Worm (Caenorhabditis elegans) whole organism, midembryonic: Measurements from ENCODE around the gene cpg-1.
A peak's percentile ranks its signal among the peaks of the same experiment; 100 is the strongest.

Experiments
- T22C8.4 ChIP-seq: fragments of 200-800 bp; sonication (Bioruptor generic); IDR thresholded peaks from 2 replicates; pipeline ENCODE4 v1.3.6; 2022; ENCODE audit warnings: missing genetic modification characterization, missing compliant biosample characterization
- cog-1 ChIP-seq: sonication (generic microtip); optimal IDR thresholded peaks from 2 replicates; lab custom pipeline; 2016; ENCODE audit warnings: missing genetic modification characterization, missing compliant biosample characterization
- flt-1 ChIP-seq: fragments of 200-800 bp; sonication (Bioruptor generic); IDR thresholded peaks from 2 replicates; pipeline ENCODE4 v1.3.6; 2022; ENCODE audit warnings: missing genetic modification characterization, missing compliant biosample characterization
- klf-2 ChIP-seq: fragments of 200-800 bp; sonication (Bioruptor generic); conservative IDR thresholded peaks from 2 replicates; pipeline ENCODE4 v1.3.6; 2022; ENCODE audit warnings: missing genetic modification reagents, missing genetic modification characterization, missing compliant biosample characterization
- med-1 ChIP-seq: sonication (generic microtip); optimal IDR thresholded peaks from 2 replicates; lab custom pipeline; 2017; ENCODE audit warnings: missing genetic modification characterization, mild to moderate bottlenecking, missing compliant biosample characterization, antibody characterized with exemption, missing genetic modification reagents; ENCODE audit not compliant: insufficient read depth
- ref-1 ChIP-seq: fragments of 200-800 bp; sonication (Bioruptor generic); conservative IDR thresholded peaks from 2 replicates; pipeline ENCODE4 v1.3.6; 2022; ENCODE audit warnings: missing genetic modification reagents, missing genetic modification characterization, missing compliant biosample characterization
- tab-1 ChIP-seq: fragments of 200-800 bp; sonication (Bioruptor generic); IDR thresholded peaks from 2 replicates; pipeline ENCODE4 v1.3.6; 2022; ENCODE audit warnings: missing genetic modification characterization, missing compliant biosample characterization
- ztf-23 ChIP-seq: fragments of 200-800 bp; sonication (Bioruptor generic); IDR thresholded peaks from 2 replicates; pipeline ENCODE4 v1.3.6; 2022; ENCODE audit warnings: missing genetic modification reagents, missing genetic modification characterization, missing compliant biosample characterization
- ztf-29 ChIP-seq: fragments of 200-800 bp; sonication (Bioruptor generic); IDR thresholded peaks from 2 replicates; pipeline ENCODE4 v1.3.6; 2022; ENCODE audit warnings: missing genetic modification reagents, missing genetic modification characterization, missing compliant biosample characterization

cpg-1 gene

ce11 chrIII:4493008-4493777, 4.0 kb downstream of the cpg-1 start:
- TF ChIP-seq flt-1 (no peak), ref-1 (no peak), ztf-23 (GFP tag; lab: Robert Waterston, UW) (no peak), cog-1 (tag; lab: Kevin White, UChicago) (no peak), tab-1 (no peak), T22C8.4 (GFP tag; lab: Robert Waterston, UW) (no peak), klf-2 (GFP tag; lab: Robert Waterston, UW) (no peak), ztf-29 (GFP tag; lab: Robert Waterston, UW) (no peak), med-1 (GFP tag; lab: Kevin White, UChicago) (no peak)

- no peak for TF ChIP-seq med-1 (GFP tag; lab: Kevin White, UChicago)
- TF ChIP-seq T22C8.4 (GFP tag; lab: Robert Waterston, UW): no peak
- TF ChIP-seq tab-1: no peak
- TF ChIP-seq klf-2 (GFP tag; lab: Robert Waterston, UW): no peak
- TF ChIP-seq ztf-29 (GFP tag; lab: Robert Waterston, UW): no peak
- no peak for TF ChIP-seq flt-1
- no peak for TF ChIP-seq ztf-23 (GFP tag; lab: Robert Waterston, UW)
These were observed 5.4 kb downstream of the cpg-1 start for ce11 chrIII:4494541-4495010.

ce11 chrIII:4495250-4495649, 6.1 kb downstream of the cpg-1 start:
- TF ChIP-seq ref-1: no peak
- TF ChIP-seq T22C8.4 (GFP tag; lab: Robert Waterston, UW): no peak
- no peak for TF ChIP-seq flt-1
- TF ChIP-seq cog-1 (tag; lab: Kevin White, UChicago): no peak
- TF ChIP-seq ztf-23 (GFP tag; lab: Robert Waterston, UW): no peak
- TF ChIP-seq med-1 (GFP tag; lab: Kevin White, UChicago): no peak
- TF ChIP-seq ztf-29 (GFP tag; lab: Robert Waterston, UW): no peak
- no peak for TF ChIP-seq klf-2 (GFP tag; lab: Robert Waterston, UW)
- no peak for TF ChIP-seq tab-1

ce11 chrIII:4495685-4496084, 6.5 kb downstream of the cpg-1 start:
- TF ChIP-seq tab-1: no peak
- TF ChIP-seq ztf-29 (GFP tag; lab: Robert Waterston, UW): no peak
- TF ChIP-seq med-1 (GFP tag; lab: Kevin White, UChicago): no peak
- TF ChIP-seq T22C8.4 (GFP tag; lab: Robert Waterston, UW): no peak
- no peak for TF ChIP-seq klf-2 (GFP tag; lab: Robert Waterston, UW)
- no peak for TF ChIP-seq ztf-23 (GFP tag; lab: Robert Waterston, UW)
- no peak for TF ChIP-seq cog-1 (tag; lab: Kevin White, UChicago)
- TF ChIP-seq flt-1: no peak
- no peak for TF ChIP-seq ref-1

DNA sequence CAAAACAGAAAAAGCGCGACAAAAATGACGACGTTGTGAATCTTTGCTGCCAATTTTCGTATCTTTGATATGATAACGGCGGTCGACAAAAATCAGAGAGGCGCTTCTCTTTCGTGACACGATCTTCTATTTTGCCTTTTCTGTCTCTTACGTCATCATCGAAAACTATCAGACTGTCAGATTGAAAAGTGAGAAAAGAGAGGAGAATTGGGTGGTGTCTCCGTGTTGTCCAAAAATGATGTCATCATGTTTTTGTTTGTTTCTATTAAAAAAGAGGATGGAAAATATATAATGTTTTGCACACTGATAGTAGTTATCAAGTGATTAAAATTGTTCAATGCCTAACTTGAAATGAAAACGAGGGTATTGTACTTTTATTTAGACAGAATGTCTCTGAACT, 6.9 kb downstream of the cpg-1 start:
- TF ChIP-seq T22C8.4 (GFP tag; lab: Robert Waterston, UW) (no peak), med-1 (GFP tag; lab: Kevin White, UChicago) (no peak), flt-1 (no peak), ref-1 (no peak)

DNA sequence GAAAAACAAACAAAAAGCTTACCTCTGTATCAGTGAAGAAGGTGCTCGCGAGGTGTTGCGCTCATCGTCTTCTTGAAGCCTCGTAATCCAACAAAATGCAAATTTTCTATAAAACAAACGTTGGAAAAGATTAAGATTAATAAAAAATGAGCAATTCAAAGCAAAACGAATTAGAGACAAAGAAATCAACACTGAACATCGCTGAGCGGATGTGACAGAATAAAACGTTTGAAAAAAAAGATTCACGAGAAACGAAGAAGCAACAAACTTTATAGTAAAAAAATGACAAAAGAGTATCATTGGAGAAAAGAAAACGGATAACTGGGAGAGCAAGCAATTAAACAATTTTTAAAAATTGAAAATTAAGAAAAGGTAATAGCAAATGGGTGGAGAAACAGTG, 9.8 kb downstream of the cpg-1 start, which contains the start of the genes C07G2.5 and atf-7:
C07G2.5 (minus strand) TSS at position 101 of the 400 bp plus-strand sequence.
atf-7 (minus strand) TSS at position 108 of the 400 bp plus-strand sequence.
- TF ChIP-seq ztf-29 (GFP tag; lab: Robert Waterston, UW) (no peak), med-1 (GFP tag; lab: Kevin White, UChicago) (no peak), ztf-23 (GFP tag; lab: Robert Waterston, UW) (no peak)

DNA sequence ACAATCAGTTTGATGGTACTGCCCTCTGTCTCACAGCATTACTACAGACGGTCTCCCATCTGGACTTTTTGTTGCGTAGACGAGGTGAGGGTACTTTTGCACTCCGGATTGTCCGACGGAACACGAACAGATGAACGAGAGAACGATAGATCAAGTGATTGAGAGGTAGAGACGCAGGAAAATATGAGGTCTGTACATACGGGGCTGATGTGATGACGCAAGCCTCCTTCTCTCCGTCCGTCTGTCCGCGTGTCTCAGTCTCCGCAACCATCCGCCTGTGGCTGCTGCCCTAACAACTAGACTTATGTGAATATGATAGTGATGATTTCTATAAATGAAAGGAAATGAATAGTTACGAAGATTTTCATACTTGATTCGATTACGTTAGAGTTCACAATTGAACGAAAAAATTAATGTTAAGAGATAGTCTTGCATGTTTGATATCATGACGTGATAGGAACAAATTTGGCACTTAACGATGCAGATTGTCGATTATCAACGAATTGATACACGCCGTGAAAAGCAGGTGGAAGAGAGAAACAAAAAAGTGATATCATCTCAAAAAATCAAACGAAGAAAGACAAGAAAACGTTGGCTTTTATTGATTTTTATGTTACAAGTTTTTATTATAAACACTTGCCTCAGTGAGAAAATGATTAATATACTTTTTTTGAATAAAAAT, 13.5 kb downstream of the cpg-1 start:
- peak; percentile 28 for TF ChIP-seq cog-1 (tag; lab: Kevin White, UChicago)
- TF ChIP-seq ztf-29 (GFP tag; lab: Robert Waterston, UW): peak; percentile 20; the same call in 1 of the 2 replicates
- no peak for TF ChIP-seq ref-1
- peak; percentile 60 for TF ChIP-seq flt-1

DNA sequence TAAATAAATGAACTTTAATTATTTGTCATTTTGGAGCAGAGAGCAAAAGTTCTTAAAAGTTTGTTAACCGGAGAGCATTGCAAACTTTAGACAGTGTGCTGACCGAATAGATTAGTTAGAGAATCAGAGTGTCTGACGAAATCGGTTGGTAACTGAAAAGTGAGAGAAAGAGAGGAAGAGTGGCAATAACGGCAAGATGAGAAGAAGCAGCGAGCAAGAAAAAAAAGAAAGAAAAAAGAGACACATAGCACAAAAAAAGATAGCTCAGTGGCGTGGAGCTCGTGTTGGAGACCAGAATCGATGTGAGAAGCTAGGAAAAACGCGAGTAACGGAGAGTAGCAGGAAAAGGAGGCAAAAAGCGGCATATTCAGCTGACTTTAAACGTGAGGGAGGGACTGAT, 15.2 kb downstream of the cpg-1 start:
- TF ChIP-seq ztf-29 (GFP tag; lab: Robert Waterston, UW): no peak
- no peak for TF ChIP-seq tab-1
- TF ChIP-seq med-1 (GFP tag; lab: Kevin White, UChicago): no peak
- TF ChIP-seq klf-2 (GFP tag; lab: Robert Waterston, UW): no peak
- no peak for TF ChIP-seq cog-1 (tag; lab: Kevin White, UChicago)
- TF ChIP-seq ztf-23 (GFP tag; lab: Robert Waterston, UW): no peak
- no peak for TF ChIP-seq T22C8.4 (GFP tag; lab: Robert Waterston, UW)
- TF ChIP-seq ref-1: no peak
- TF ChIP-seq flt-1: no peak

DNA sequence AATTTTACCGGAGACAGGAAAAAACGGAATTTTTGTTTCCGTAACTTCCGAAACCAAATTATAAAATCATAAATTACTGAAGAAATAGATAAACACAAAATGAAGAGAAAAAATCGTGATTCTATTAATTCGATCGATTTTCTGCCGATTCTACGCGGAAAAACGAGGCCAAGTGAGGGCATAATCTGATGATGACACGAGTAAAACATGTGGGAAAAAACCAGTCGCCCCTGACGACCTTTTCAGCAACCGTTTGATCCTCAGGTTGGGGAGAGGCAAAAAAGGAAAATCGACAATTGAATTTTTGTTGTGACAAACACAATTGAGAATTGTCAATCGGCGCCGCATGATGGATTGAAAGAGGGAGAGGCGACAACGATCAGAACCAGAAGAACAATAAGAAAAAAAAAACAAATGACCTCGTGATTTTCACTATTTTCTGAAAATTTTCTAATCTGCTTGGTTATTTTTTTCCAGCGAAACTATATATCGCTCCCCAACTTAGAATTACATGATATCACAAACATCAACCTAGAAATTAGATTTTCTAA, 15.8 kb downstream of the cpg-1 start:
- TF ChIP-seq flt-1: no peak
- TF ChIP-seq cog-1 (tag; lab: Kevin White, UChicago): no peak
- no peak for TF ChIP-seq T22C8.4 (GFP tag; lab: Robert Waterston, UW)
- TF ChIP-seq ref-1: no peak
- TF ChIP-seq klf-2 (GFP tag; lab: Robert Waterston, UW): no peak
- TF ChIP-seq ztf-23 (GFP tag; lab: Robert Waterston, UW): no peak
